Fruit fly (Drosophila melanogaster) whole organism: ENCODE measurements around the gene CG33120.
A peak's percentile ranks its signal among the peaks of the same experiment; 100 is the strongest.

Experiments
- CG8478 ChIP-seq: fragments of >200 bp; optimal IDR thresholded peaks from 2 replicates; lab custom pipeline; 2018; ENCODE audit warnings: inconsistent platforms
- Dll ChIP-seq: fragments of >200 bp; optimal IDR thresholded peaks from 2 replicates; lab custom pipeline; 2017
- EcR ChIP-seq, 2 experiments: fragments of >200 bp; optimal IDR thresholded peaks; 2 replicates each; lab custom pipeline; 2017; ENCODE audit warnings: missing biosample characterization in 2 of 2, missing genetic modification characterization in 2 of 2, missing genetic modification reagents in 2 of 2
- pan ChIP-seq: fragments of >200 bp; optimal IDR thresholded peaks from 2 replicates; lab custom pipeline; 2017
- psq ChIP-seq: fragments of >200 bp; optimal IDR thresholded peaks from 2 replicates; lab custom pipeline; 2017
- usp ChIP-seq: fragments of >200 bp; optimal IDR thresholded peaks from 2 replicates; lab custom pipeline; 2017; ENCODE audit warnings: missing biosample characterization, missing genetic modification characterization, mixed read lengths

Gene CG33120

dm6 chr2L:18844479-18844878 is at the start of gene CG33120:
CG33120 (minus strand) TSS chr2L:18844579.
- no peak for TF ChIP-seq pan (lab: Kevin White, UChicago)

DNA sequence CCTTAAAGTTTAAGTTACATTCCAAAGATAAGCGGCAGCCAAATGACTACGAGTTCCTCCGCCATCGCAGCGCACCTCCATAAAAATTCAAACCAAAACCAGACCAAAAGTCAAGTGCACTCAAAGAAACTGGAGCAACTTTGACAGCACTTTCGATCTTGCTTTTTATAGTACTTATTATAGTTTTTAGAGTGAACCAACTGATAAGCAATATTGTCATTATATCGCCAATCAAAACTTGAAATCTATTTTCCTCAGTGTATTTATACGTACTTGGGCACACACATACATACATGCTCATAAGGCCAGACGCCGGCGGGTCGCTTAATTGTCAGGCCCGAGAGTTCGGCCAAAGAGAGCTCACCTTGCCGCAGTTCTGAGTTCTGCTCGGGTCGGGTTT is 45.7 kb upstream of the CG33120 start:
- TF ChIP-seq CG8478 (lab: Kevin White, UChicago), result no peak
- TF ChIP-seq usp (GFP tag; lab: Kevin White, UChicago), result no peak
- TF ChIP-seq pan (lab: Kevin White, UChicago), result no peak
- no peak for TF ChIP-seq EcR (GFP tag; optimal IDR thresholded peaks at IDR 0.05; lab: Kevin White, UChicago)
- TF ChIP-seq Dll (lab: Kevin White, UChicago), result no peak
- TF ChIP-seq psq, result no peak

dm6 chr2L:18889311-18889710 is 44.9 kb upstream of the CG33120 start:
- TF ChIP-seq psq (no peak), EcR (GFP tag; optimal IDR thresholded peaks at IDR 0.05; lab: Kevin White, UChicago) (no peak), pan (lab: Kevin White, UChicago) (no peak), Dll (lab: Kevin White, UChicago) (no peak), CG8478 (lab: Kevin White, UChicago) (no peak), usp (GFP tag; lab: Kevin White, UChicago) (no peak)

DNA sequence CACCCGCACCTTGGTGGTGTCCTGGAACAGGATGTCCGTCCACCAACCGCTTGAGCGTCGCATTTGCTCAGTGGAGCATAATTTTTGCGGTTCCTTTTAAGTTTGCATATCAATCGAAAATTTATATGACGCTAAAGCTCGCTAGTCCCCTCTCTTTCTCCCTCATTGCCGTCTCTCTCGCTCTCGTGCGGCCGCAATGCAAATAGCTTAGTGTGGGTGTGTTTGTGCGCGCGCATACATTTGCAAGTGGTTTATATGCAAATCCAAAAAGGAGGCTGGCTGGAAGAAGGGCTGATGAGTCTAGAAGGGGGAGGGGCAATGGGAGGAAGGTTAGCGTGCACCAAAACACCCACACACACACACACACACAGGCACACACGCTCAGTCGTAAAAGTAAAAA is 42.5 kb upstream of the CG33120 start:
- TF ChIP-seq usp (GFP tag; lab: Kevin White, UChicago) (no peak), psq (no peak), pan (lab: Kevin White, UChicago) (no peak), CG8478 (lab: Kevin White, UChicago) (no peak), EcR (GFP tag; optimal IDR thresholded peaks at IDR 0.05; lab: Kevin White, UChicago) (no peak)

DNA sequence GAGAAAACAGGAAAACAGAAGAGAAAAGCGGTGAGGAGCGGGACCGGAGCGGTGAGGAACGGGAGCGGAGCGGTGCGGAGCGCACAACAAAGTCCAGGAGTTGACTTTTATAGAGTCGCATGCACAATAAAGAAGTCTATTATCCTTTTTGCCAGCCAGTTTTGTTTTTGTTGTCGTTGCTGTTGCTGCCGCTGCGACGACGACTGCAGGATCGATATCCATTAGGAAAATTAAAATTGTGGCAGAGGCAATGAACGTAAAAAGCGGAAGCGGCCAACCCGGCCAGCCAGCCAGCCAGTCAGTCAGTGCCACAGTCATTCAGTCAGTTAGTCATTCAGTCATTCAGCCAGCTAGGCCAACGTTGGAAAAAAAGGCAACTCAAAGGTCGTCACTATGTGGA is 40.4 kb upstream of the CG33120 start:
- no peak for TF ChIP-seq psq
- no peak for TF ChIP-seq pan (lab: Kevin White, UChicago)
- no peak for TF ChIP-seq CG8478 (lab: Kevin White, UChicago)
- no peak for TF ChIP-seq EcR (GFP tag; optimal IDR thresholded peaks at IDR 0.05; lab: Kevin White, UChicago)
- TF ChIP-seq usp (GFP tag; lab: Kevin White, UChicago), result no peak
- TF ChIP-seq Dll (lab: Kevin White, UChicago), result no peak

- TF ChIP-seq CG8478 (lab: Kevin White, UChicago) (no peak), EcR (GFP tag; optimal IDR thresholded peaks at IDR 0.05; lab: Kevin White, UChicago) (no peak), pan (lab: Kevin White, UChicago) (no peak), Dll (lab: Kevin White, UChicago) (no peak), psq (no peak), usp (GFP tag; lab: Kevin White, UChicago) (no peak)
Observed at dm6 chr2L:18882734-18883133, 38.4 kb upstream of the CG33120 start.

DNA sequence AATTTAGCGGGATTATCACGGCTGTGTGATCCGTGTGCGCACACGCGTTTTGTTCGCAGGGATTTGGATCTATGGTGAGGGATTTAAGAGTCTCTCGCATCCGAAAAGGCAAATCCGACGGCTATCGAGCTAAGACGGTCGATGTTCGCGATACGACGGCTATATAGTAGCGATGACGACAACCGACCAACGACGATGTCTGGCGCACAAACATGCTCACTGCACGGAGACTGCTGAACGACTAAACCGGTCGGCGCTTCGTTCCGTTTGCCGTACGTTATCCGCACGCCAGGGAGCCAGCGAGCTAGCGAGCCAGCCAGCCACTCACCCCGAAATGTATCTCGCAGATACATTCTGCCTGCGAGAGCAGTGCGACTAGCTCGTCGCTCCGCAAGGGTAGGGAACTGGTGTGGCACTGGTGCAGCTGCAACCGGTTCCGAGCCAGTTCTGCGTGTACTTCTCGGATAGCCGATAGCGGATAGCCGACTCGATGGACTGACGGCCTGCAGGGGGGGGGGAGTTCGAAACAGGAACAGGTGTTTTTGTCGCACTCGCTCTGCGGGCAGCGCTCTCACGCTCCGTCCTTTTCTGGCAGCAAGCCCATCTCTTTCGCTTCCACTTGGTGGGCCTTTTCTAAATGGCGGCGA is 36.8 kb upstream of the CG33120 start, which contains the start of gene tup:
Gene tup (minus strand): TSS at position 248 of the 647 bp plus-strand sequence.
- TF ChIP-seq EcR (GFP tag; optimal IDR thresholded peaks at IDR 0.05; lab: Kevin White, UChicago) (peak in 1 of 2 experiments; percentile 18), CG8478 (lab: Kevin White, UChicago) (peak; percentile 86), Dll (lab: Kevin White, UChicago) (no peak)

DNA sequence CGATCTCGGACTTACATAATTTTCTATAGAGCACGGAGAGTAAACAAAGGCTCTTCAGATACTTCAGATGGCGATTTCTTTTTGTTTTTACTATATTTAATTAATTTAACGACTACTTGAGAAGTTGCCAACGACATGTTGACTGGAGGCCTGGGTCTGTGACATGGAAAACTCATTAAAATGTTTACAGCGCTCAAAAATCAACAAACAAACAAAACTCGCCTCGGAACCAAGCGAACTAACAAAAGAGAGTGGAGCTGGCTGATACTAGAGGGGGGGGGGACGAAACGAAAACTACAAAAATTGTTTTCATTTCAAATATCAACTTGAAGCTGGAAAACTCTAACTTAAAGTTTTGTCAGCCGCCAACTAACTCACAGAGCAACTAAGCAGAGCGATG is 34.1 kb upstream of the CG33120 start:
- TF ChIP-seq pan (lab: Kevin White, UChicago) (no peak), CG8478 (lab: Kevin White, UChicago) (no peak), usp (GFP tag; lab: Kevin White, UChicago) (no peak), EcR (GFP tag; optimal IDR thresholded peaks at IDR 0.05; lab: Kevin White, UChicago) (no peak), psq (no peak), Dll (lab: Kevin White, UChicago) (no peak)

DNA sequence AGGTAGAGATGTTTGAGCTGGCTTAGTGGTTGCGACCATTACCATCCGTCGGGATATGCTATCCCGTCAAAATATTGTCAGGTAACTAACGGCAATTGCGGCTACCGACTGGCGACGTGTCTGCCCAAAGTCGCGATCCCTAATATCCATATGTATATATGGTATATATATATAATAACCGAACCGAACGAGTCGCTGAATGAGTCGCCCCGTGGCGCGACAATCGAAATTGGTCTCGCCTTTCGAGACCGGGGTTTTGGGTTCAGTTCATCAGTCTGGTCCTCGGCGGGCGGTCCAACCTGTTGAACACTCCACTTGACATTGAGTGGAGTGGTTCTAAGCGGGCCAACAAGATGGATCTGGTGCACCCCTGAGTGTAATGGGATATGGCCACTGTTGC is 30.8 kb upstream of the CG33120 start:
- TF ChIP-seq psq, result no peak
- TF ChIP-seq usp (GFP tag; lab: Kevin White, UChicago), result no peak
- TF ChIP-seq Dll (lab: Kevin White, UChicago), result peak; percentile 22
- TF ChIP-seq CG8478 (lab: Kevin White, UChicago), result no peak
- TF ChIP-seq EcR (GFP tag; optimal IDR thresholded peaks at IDR 0.05; lab: Kevin White, UChicago), result no peak
- no peak for TF ChIP-seq pan (lab: Kevin White, UChicago)

DNA sequence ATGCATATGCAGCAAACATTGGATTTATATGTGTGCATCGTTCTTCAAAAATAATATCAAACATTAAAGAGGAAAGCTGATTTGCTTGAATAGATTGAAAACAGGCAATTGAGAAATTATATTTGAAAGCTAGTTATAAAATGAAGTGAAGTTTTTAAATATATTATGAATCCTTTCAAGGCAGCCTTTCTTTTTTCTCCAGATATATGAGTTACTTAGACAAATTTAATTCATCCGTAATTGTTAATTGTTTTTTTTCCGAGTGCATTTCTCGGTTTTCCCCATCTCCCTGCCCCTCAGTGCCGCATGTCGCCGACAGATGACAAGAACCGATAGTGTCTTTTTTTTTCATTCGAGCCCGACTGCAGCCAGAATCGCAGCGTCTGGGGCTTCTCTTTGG is 27.4 kb upstream of the CG33120 start:
- TF ChIP-seq CG8478 (lab: Kevin White, UChicago) (no peak), EcR (GFP tag; optimal IDR thresholded peaks at IDR 0.05; lab: Kevin White, UChicago) (no peak), usp (GFP tag; lab: Kevin White, UChicago) (no peak), psq (no peak), pan (lab: Kevin White, UChicago) (no peak), Dll (lab: Kevin White, UChicago) (no peak)

DNA sequence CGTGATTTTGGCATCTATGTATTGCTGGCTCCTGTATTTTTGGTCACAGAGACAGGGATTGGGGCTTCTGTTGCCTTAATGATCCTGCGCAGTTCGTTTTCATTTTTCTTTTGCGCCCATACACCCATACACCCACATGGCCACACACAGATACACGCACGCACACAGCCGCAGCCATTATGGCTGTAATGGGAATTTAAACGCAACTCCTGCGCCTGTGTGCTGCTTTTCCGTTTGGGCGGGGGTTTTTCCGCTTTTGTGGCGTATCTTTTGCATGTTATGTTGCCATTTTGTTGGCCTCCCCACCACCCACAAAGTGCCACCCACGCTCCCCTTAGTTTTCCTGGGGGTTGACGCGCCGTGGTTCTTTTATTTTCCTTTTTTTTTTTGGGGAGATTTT is 23.4 kb upstream of the CG33120 start:
- no peak for TF ChIP-seq pan (lab: Kevin White, UChicago)
- TF ChIP-seq Dll (lab: Kevin White, UChicago), result no peak
- no peak for TF ChIP-seq CG8478 (lab: Kevin White, UChicago)
- no peak for TF ChIP-seq psq
- no peak for TF ChIP-seq usp (GFP tag; lab: Kevin White, UChicago)
- TF ChIP-seq EcR (GFP tag; optimal IDR thresholded peaks at IDR 0.05; lab: Kevin White, UChicago), result no peak

dm6 chr2L:18866582-18866981 is 22.2 kb upstream of the CG33120 start:
- TF ChIP-seq usp (GFP tag; lab: Kevin White, UChicago) (no peak), EcR (GFP tag; optimal IDR thresholded peaks at IDR 0.05; lab: Kevin White, UChicago) (no peak), Dll (lab: Kevin White, UChicago) (no peak), pan (lab: Kevin White, UChicago) (no peak), psq (no peak), CG8478 (lab: Kevin White, UChicago) (no peak)
